Worm (Caenorhabditis elegans) whole organism, L3 larva: ENCODE results near the gene C14F11.7.

Source experiments
- elt-1 ChIP-seq: fragments of 150-350 bp; optimal IDR thresholded peaks from 2 replicates; lab custom pipeline; 2014; ENCODE audit warnings: missing biosample characterization, missing genetic modification characterization
- mdl-1 ChIP-seq: fragments of 150-350 bp; optimal IDR thresholded peaks from 2 replicates; lab custom pipeline; 2014; ENCODE audit warnings: missing biosample characterization, missing genetic modification characterization
- nhr-12 ChIP-seq: fragments of 150-350 bp; optimal IDR thresholded peaks from 2 replicates; lab custom pipeline; 2014; ENCODE audit warnings: missing biosample characterization, missing genetic modification characterization
- nhr-23 ChIP-seq: fragments of 150-350 bp; optimal IDR thresholded peaks from 2 replicates; lab custom pipeline; 2014; ENCODE audit warnings: missing biosample characterization, missing genetic modification reagents, missing genetic modification characterization
- nhr-77 ChIP-seq: fragments of 150-350 bp; optimal IDR thresholded peaks from 2 replicates; lab custom pipeline; 2014; ENCODE audit warnings: missing biosample characterization, missing genetic modification characterization
- pha-4 ChIP-seq: fragments of 150-350 bp; optimal IDR thresholded peaks from 2 replicates; lab custom pipeline; 2014; ENCODE audit warnings: missing biosample characterization, missing genetic modification reagents, missing genetic modification characterization
- sea-2 ChIP-seq: fragments of 150-350 bp; sonication (generic microtip); optimal IDR thresholded peaks from 4 replicates; lab custom pipeline; 2014; ENCODE audit warnings: missing biosample characterization, missing genetic modification reagents, missing genetic modification characterization
- snpc-4 ChIP-seq: fragments of 150-350 bp; optimal IDR thresholded peaks from 2 replicates; lab custom pipeline; 2014; ENCODE audit warnings: missing biosample characterization, missing genetic modification characterization
- unc-62 ChIP-seq: fragments of 150-350 bp; sonication (generic microtip); optimal IDR thresholded peaks from 4 replicates; lab custom pipeline; 2014; ENCODE audit warnings: missing biosample characterization, missing genetic modification reagents, missing genetic modification characterization
- ztf-11 ChIP-seq: fragments of 150-350 bp; optimal IDR thresholded peaks from 2 replicates; lab custom pipeline; 2014; ENCODE audit warnings: missing biosample characterization, missing genetic modification characterization
- ztf-4 ChIP-seq: fragments of 150-350 bp; optimal IDR thresholded peaks from 2 replicates; lab custom pipeline; 2014; ENCODE audit warnings: missing biosample characterization, missing genetic modification characterization

DNA sequence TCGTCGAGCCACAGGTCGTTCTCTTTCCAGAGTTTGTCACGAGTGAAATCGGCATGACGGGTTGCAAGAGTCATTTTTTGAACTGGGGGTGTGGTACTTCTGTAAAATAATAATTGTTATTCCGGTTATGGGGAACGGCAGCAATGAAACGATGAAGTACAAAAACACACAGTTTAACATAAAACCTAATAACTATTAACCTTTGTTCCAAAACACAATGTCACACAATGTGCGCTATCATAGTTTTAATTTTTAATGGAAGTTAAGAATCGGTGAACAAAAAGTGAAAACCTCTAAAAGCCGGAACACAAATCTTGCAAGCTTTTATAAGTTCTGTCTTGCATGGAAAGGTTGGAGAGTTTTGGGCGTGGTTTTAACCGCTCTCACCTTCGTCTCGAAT lies 27.1 kb upstream of the C14F11.7 start, which contains the start of gene hsp-43:
- no peak for TF ChIP-seq nhr-77
- no peak for TF ChIP-seq nhr-23 (tag; lab: Kevin White, UChicago)
- TF ChIP-seq snpc-4 (tag; lab: Kevin White, UChicago) = no peak
- TF ChIP-seq elt-1 (tag; lab: Kevin White, UChicago) = no peak
- no peak for TF ChIP-seq nhr-12 (tag; lab: Kevin White, UChicago)
- no peak for TF ChIP-seq pha-4
- no peak for TF ChIP-seq ztf-4 (tag; lab: Kevin White, UChicago)
- TF ChIP-seq mdl-1 (tag; lab: Kevin White, UChicago) = no peak
- no peak for TF ChIP-seq sea-2 (GFP tag; lab: Kevin White, UChicago)
- TF ChIP-seq ztf-11 = no peak
- no peak for TF ChIP-seq unc-62 (GFP tag; lab: Kevin White, UChicago)
